Worm (Caenorhabditis elegans) whole organism, late embryonic: ENCODE measurements around the gene E01G4.3.

ENCODE experiments used
- Y22D7AL.16 ChIP-seq: sonication (generic microtip); optimal IDR thresholded peaks from 2 replicates; lab custom pipeline; 2016; ENCODE audit warnings: missing genetic modification characterization, missing compliant biosample characterization
- ceh-2 ChIP-seq: sonication (generic microtip); optimal IDR thresholded peaks from 2 replicates; lab custom pipeline; 2016; ENCODE audit warnings: missing genotype, missing genetic modification characterization, missing compliant biosample characterization
- ceh-22 ChIP-seq: sonication (generic microtip); optimal IDR thresholded peaks from 2 replicates; lab custom pipeline; 2017; ENCODE audit warnings: missing biosample characterization, missing genetic modification characterization
- eyg-1 ChIP-seq: sonication (generic microtip); optimal IDR thresholded peaks from 2 replicates; lab custom pipeline; 2016; ENCODE audit warnings: missing genotype, missing genetic modification characterization, missing compliant biosample characterization
- hlh-30 ChIP-seq: sonication (generic microtip); optimal IDR thresholded peaks from 2 replicates; lab custom pipeline; 2017; ENCODE audit warnings: antibody characterized with exemption, missing genetic modification characterization, missing compliant biosample characterization; ENCODE audit not compliant: insufficient read depth
- lin-11 ChIP-seq: fragments of 200-800 bp; sonication (Bioruptor generic); optimal IDR thresholded peaks from 2 replicates; lab custom pipeline; 2018; ENCODE audit warnings: mild to moderate bottlenecking, missing genetic modification characterization, missing compliant biosample characterization
- pax-1 ChIP-seq: fragments of 150-350 bp; optimal IDR thresholded peaks from 2 replicates; lab custom pipeline; 2014; ENCODE audit warnings: missing biosample characterization, missing genetic modification characterization
- rnt-1 ChIP-seq: sonication (generic microtip); optimal IDR thresholded peaks from 2 replicates; lab custom pipeline; 2016; ENCODE audit warnings: missing genetic modification characterization, missing compliant biosample characterization
- sox-2 ChIP-seq: fragments of 200-800 bp; sonication (Bioruptor generic); IDR thresholded peaks from 2 replicates; pipeline ENCODE4 v1.3.6; 2022; ENCODE audit warnings: missing genetic modification reagents, missing genetic modification characterization, missing compliant biosample characterization
- tbx-2 ChIP-seq: sonication (generic microtip); optimal IDR thresholded peaks from 2 replicates; lab custom pipeline; 2016; ENCODE audit warnings: missing genetic modification characterization, missing compliant biosample characterization
- tbx-7 ChIP-seq: sonication (generic microtip); optimal IDR thresholded peaks from 2 replicates; lab custom pipeline; 2016; ENCODE audit warnings: missing genotype, missing genetic modification characterization, missing compliant biosample characterization
- unc-86 ChIP-seq: sonication (generic microtip); optimal IDR thresholded peaks from 2 replicates; lab custom pipeline; 2016; ENCODE audit warnings: missing genetic modification characterization, missing compliant biosample characterization

DNA sequence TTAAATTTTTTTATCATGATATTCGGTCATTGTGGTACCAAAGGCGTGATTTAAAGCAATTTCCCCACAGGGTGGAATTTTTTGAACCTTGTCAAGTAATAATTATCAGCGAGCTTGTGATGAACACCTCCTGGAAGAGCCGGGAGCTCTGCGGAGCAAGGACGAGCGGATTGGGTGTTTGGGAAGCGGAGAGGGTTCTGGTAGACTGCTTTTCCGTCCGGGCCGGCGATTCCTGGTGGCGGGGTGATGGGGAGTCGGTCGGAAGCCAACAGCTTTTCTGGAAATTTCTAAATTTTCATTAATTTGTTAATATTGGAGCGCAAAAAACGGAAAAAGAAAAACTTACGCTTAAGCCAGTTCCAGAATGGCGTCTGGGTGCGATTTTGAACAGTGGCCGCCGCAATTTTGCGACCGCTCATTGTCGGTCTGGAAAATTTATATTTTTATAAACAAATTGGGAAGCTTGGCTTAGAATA lies 24.8 kb upstream of the E01G4.3 start, which contains the start of gene ndua-7:
- no peak for TF ChIP-seq pax-1 (tag; lab: Kevin White, UChicago)
- TF ChIP-seq tbx-7 = no peak
- TF ChIP-seq Y22D7AL.16 (tag; lab: Kevin White, UChicago) = no peak
- no peak for TF ChIP-seq ceh-2 (tag; lab: Kevin White, UChicago)
- TF ChIP-seq tbx-2 (tag; lab: Kevin White, UChicago) = no peak
- no peak for TF ChIP-seq hlh-30
- no peak for TF ChIP-seq unc-86 (tag; lab: Kevin White, UChicago)
- no peak for TF ChIP-seq lin-11
- no peak for TF ChIP-seq sox-2 (GFP tag; lab: Robert Waterston, UW)
- no peak for TF ChIP-seq eyg-1 (tag; lab: Kevin White, UChicago)
- TF ChIP-seq ceh-22 (tag; lab: Kevin White, UChicago) = no peak
- TF ChIP-seq rnt-1 (tag; lab: Kevin White, UChicago) = no peak
